Fruit fly (Drosophila melanogaster) whole organism, prepupa: Measurements from ENCODE around the gene Non3.

ENCODE experiments used
- CG11762 ChIP-seq: fragments of 200-800 bp; sonication (Bioruptor generic); optimal IDR thresholded peaks from 3 replicates; lab custom pipeline; 2016; ENCODE audit warnings: missing biosample characterization, missing genetic modification characterization; ENCODE audit not compliant: insufficient read depth
- CG11902 ChIP-seq: fragments of 200-800 bp; sonication (Bioruptor generic); optimal IDR thresholded peaks from 3 replicates; lab custom pipeline; 2016; ENCODE audit warnings: missing biosample characterization, missing genetic modification characterization
- CG1621 ChIP-seq: fragments of 200-800 bp; sonication (Bioruptor generic); optimal IDR thresholded peaks from 3 replicates; lab custom pipeline; 2018; ENCODE audit warnings: missing biosample characterization, mild to moderate bottlenecking, missing genetic modification characterization
- CG16779 ChIP-seq: fragments of 200-800 bp; sonication (Bioruptor generic); optimal IDR thresholded peaks from 3 replicates; lab custom pipeline; 2017; ENCODE audit warnings: missing biosample characterization, mild to moderate bottlenecking, missing genetic modification characterization
- CG34406 ChIP-seq: fragments of 200-800 bp; sonication (Bioruptor generic); optimal IDR thresholded peaks from 3 replicates; lab custom pipeline; 2016; ENCODE audit warnings: missing biosample characterization, missing genetic modification characterization
- CG6854 ChIP-seq: fragments of 200-800 bp; sonication (Bioruptor generic); optimal IDR thresholded peaks from 2 replicates; lab custom pipeline; 2017; ENCODE audit warnings: missing biosample characterization, mild to moderate bottlenecking, missing genetic modification characterization
- CG8119 ChIP-seq: fragments of 200-800 bp; sonication (Bioruptor generic); IDR thresholded peaks from 3 replicates; pipeline ENCODE4 v1.3.6; 2022; ENCODE audit warnings: missing biosample characterization, missing genetic modification characterization
- Met ChIP-seq: fragments of 200-800 bp; sonication (Bioruptor generic); optimal IDR thresholded peaks from 3 replicates; lab custom pipeline; 2016; ENCODE audit warnings: missing biosample characterization, missing genetic modification characterization
- Sox102F ChIP-seq: fragments of 200-800 bp; sonication (Bioruptor generic); optimal IDR thresholded peaks from 2 replicates; lab custom pipeline; 2016; ENCODE audit warnings: missing biosample characterization, mild to moderate bottlenecking, missing genetic modification characterization
- Sox15 ChIP-seq: fragments of 200-800 bp; sonication (Bioruptor generic); optimal IDR thresholded peaks from 3 replicates; lab custom pipeline; 2016; ENCODE audit warnings: missing biosample characterization, missing genetic modification characterization
- dsx ChIP-seq: fragments of 200-800 bp; optimal IDR thresholded peaks from 3 replicates; lab custom pipeline; 2019; ENCODE audit warnings: missing biosample characterization, mild to moderate bottlenecking, missing genetic modification characterization, moderate library complexity; ENCODE audit not compliant: poor library complexity, severe bottlenecking
- esn ChIP-seq: fragments of 200-800 bp; sonication (Bioruptor generic); optimal IDR thresholded peaks from 2 replicates; lab custom pipeline; 2016; ENCODE audit warnings: missing biosample characterization, mild to moderate bottlenecking, missing genetic modification characterization, moderate library complexity
- ss ChIP-seq, 2 experiments: fragments of 200-800 bp; sonication (Bioruptor generic); optimal IDR thresholded peaks; 2 replicates in 1 of 2; 3 replicates in 1 of 2; lab custom pipeline; 2017 to 2018; ENCODE audit warnings: mild to moderate bottlenecking in 2 of 2, missing biosample characterization in 2 of 2, missing genetic modification characterization in 2 of 2, moderate library complexity in 1 of 2
- vri ChIP-seq: fragments of 200-800 bp; sonication (Bioruptor generic); optimal IDR thresholded peaks from 3 replicates; lab custom pipeline; 2016; ENCODE audit warnings: missing biosample characterization, mild to moderate bottlenecking, missing genetic modification characterization

DNA sequence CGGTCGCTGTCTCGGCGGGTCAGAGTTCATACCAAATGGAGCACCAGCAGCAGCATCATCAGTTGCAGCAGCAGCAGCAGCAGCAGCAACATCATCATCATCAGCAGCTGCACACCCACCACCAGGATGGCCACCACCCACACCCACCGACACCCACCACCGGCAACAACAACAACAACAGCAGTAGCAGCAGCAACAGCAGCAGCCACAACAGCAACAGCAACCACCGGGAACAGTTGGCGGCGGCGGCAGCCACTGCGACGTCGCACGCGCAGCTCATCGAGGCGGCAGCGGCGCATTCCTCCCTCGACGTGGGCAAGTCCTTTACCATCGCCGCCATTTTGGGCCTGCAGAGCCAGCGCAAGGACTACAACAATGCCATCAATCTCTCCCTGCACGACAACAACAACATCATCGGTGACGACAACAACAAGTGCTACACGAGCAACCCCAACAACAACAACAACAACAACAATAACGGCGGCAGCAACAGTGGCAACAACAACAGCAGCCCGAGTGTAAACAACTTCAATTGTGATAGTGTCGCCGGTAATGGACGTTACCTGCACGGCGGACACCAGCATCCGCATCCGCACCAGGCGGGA lies 46.3 kb downstream of the Non3 start:
- TF ChIP-seq CG11902 (GFP tag; lab: Kevin White, UChicago) (no peak), ss (GFP tag; optimal IDR thresholded peaks at IDR 0.05; lab: Kevin White, UChicago) (no peak), esn (GFP tag; lab: Kevin White, UChicago) (no peak), dsx (GFP tag; lab: Kevin White, UChicago) (no peak), CG8119 (GFP tag; lab: Robert Waterston, UW) (no peak), vri (GFP tag; lab: Kevin White, UChicago) (no peak), CG1621 (tag; lab: Kevin White, UChicago) (no peak), CG16779 (tag; lab: Kevin White, UChicago) (no peak), Sox15 (GFP tag; lab: Kevin White, UChicago) (no peak), CG11762 (GFP tag; lab: Kevin White, UChicago) (no peak), CG6854 (GFP tag; lab: Kevin White, UChicago) (no peak), Sox102F (GFP tag; lab: Kevin White, UChicago) (no peak), CG34406 (GFP tag; lab: Kevin White, UChicago) (no peak), Met (GFP tag; lab: Kevin White, UChicago) (no peak)
